Fruit fly (Drosophila melanogaster) whole organism, embryonic: ENCODE measurements around the gene PAPLA1.

Source experiments
- Abd-B ChIP-seq: fragments of 200-800 bp; sonication (Bioruptor generic); optimal IDR thresholded peaks from 2 replicates; lab custom pipeline; 2018; ENCODE audit warnings: missing biosample characterization, mild to moderate bottlenecking, missing genetic modification characterization, moderate library complexity
- B-H2 ChIP-seq: fragments of 200-800 bp; sonication (Bioruptor generic); optimal IDR thresholded peaks from 2 replicates; lab custom pipeline; 2018; ENCODE audit warnings: missing biosample characterization, mild to moderate bottlenecking, missing genetic modification characterization
- CG11085 ChIP-seq: fragments of 200-800 bp; sonication (Bioruptor generic); IDR thresholded peaks from 2 replicates; pipeline ENCODE4 v1.3.6; 2022; ENCODE audit warnings: missing biosample characterization, missing genetic modification characterization
- CG11093 ChIP-seq: fragments of 200-800 bp; sonication (Bioruptor generic); IDR thresholded peaks from 3 replicates; pipeline ENCODE4 v1.3.6; 2022; ENCODE audit warnings: missing biosample characterization, missing genetic modification characterization
- CG11696 ChIP-seq: fragments of 200-800 bp; sonication (Bioruptor generic); IDR thresholded peaks from 2 replicates; pipeline ENCODE4 v1.3.6; 2022; ENCODE audit warnings: missing biosample characterization, missing genetic modification characterization
- CG11723 ChIP-seq: fragments of 200-800 bp; sonication (Bioruptor generic); optimal IDR thresholded peaks from 2 replicates; lab custom pipeline; 2017; ENCODE audit warnings: missing biosample characterization, mild to moderate bottlenecking, missing genetic modification characterization
- CG12299 ChIP-seq: fragments of 200-800 bp; sonication (Bioruptor generic); optimal IDR thresholded peaks from 2 replicates; lab custom pipeline; 2018; ENCODE audit warnings: missing biosample characterization, mild to moderate bottlenecking, missing genetic modification characterization
- CG12769 ChIP-seq: fragments of 200-800 bp; sonication (Bioruptor generic); optimal IDR thresholded peaks from 2 replicates; lab custom pipeline; 2019; ENCODE audit warnings: missing biosample characterization, mild to moderate bottlenecking, missing genetic modification characterization, moderate library complexity
- CG13894 ChIP-seq: fragments of 200-800 bp; sonication (Bioruptor generic); optimal IDR thresholded peaks from 3 replicates; lab custom pipeline; 2018; ENCODE audit warnings: missing biosample characterization, mild to moderate bottlenecking, missing genetic modification characterization, moderate library complexity
- CG14050 ChIP-seq: fragments of 200-800 bp; sonication (Bioruptor generic); IDR thresholded peaks from 3 replicates; pipeline ENCODE4 v1.3.6; 2022; ENCODE audit warnings: missing biosample characterization, missing genetic modification characterization
- CG14965 ChIP-seq: fragments of 200-800 bp; sonication (Bioruptor generic); optimal IDR thresholded peaks from 2 replicates; lab custom pipeline; 2016; ENCODE audit warnings: missing biosample characterization, missing genetic modification characterization, borderline replicate concordance
- CG15073 ChIP-seq: fragments of 200-800 bp; sonication (Bioruptor generic); optimal IDR thresholded peaks from 2 replicates; lab custom pipeline; 2016; ENCODE audit warnings: missing biosample characterization, missing genetic modification characterization
- CG15601 ChIP-seq: fragments of 200-800 bp; sonication (Bioruptor generic); optimal IDR thresholded peaks from 3 replicates; lab custom pipeline; 2019; ENCODE audit warnings: missing biosample characterization, mild to moderate bottlenecking, missing genetic modification characterization, moderate library complexity
- CG17186 ChIP-seq: fragments of 200-800 bp; sonication (Bioruptor generic); optimal IDR thresholded peaks from 3 replicates; lab custom pipeline; 2017; ENCODE audit warnings: missing biosample characterization, missing genetic modification reagents, missing genetic modification characterization
- CG1832 ChIP-seq: fragments of 200-800 bp; sonication (Bioruptor generic); optimal IDR thresholded peaks from 2 replicates; lab custom pipeline; 2017; ENCODE audit warnings: missing biosample characterization, mild to moderate bottlenecking, missing genetic modification characterization, inconsistent platforms
- CG33213 ChIP-seq: fragments of 200-800 bp; sonication (Bioruptor generic); optimal IDR thresholded peaks from 3 replicates; lab custom pipeline; 2016; ENCODE audit warnings: missing biosample characterization, missing genetic modification characterization
- CG3726 ChIP-seq: fragments of 200-800 bp; sonication (Bioruptor generic); IDR thresholded peaks from 3 replicates; pipeline ENCODE4, ENCODE4 v1.3.6; 2022; ENCODE audit warnings: missing biosample characterization, missing genetic modification characterization
- CG3847 ChIP-seq: fragments of 200-800 bp; sonication (Bioruptor generic); IDR thresholded peaks from 2 replicates; pipeline ENCODE4 v1.3.6; 2022; ENCODE audit warnings: missing biosample characterization, missing genetic modification characterization
- CG3995 ChIP-seq: fragments of 200-800 bp; sonication (Bioruptor generic); optimal IDR thresholded peaks from 3 replicates; lab custom pipeline; 2016; ENCODE audit warnings: missing biosample characterization, missing genetic modification characterization
- CG4617 ChIP-seq: fragments of 200-800 bp; sonication (Bioruptor generic); optimal IDR thresholded peaks from 3 replicates; lab custom pipeline; 2016; ENCODE audit warnings: missing biosample characterization, missing genetic modification characterization, borderline replicate concordance
- CG5953 ChIP-seq: fragments of 200-800 bp; sonication (Bioruptor generic); IDR thresholded peaks from 2 replicates; pipeline ENCODE4 v1.3.6; 2022; ENCODE audit warnings: missing biosample characterization, missing genetic modification characterization
- CG6175 ChIP-seq: fragments of 200-800 bp; sonication (Bioruptor generic); IDR thresholded peaks from 3 replicates; pipeline ENCODE4 v1.3.6; 2022; ENCODE audit warnings: missing biosample characterization, missing genetic modification characterization
- CG6254 ChIP-seq: fragments of 200-800 bp; sonication (Bioruptor generic); optimal IDR thresholded peaks from 3 replicates; lab custom pipeline; 2017; ENCODE audit warnings: mild to moderate bottlenecking, missing biosample characterization, missing genetic modification reagents, missing genetic modification characterization
- CG7372 ChIP-seq: fragments of 200-800 bp; sonication (Bioruptor generic); IDR thresholded peaks from 2 replicates; pipeline ENCODE4 v1.3.6; 2022; ENCODE audit warnings: missing biosample characterization, missing genetic modification characterization
- CG7556 ChIP-seq: fragments of 200-800 bp; sonication (Bioruptor generic); optimal IDR thresholded peaks from 2 replicates; lab custom pipeline; 2017; ENCODE audit warnings: missing biosample characterization, mild to moderate bottlenecking, missing genetic modification characterization
- Dek ChIP-seq: fragments of 200-800 bp; sonication (Bioruptor generic); optimal IDR thresholded peaks from 3 replicates; lab custom pipeline; 2019; ENCODE audit warnings: missing biosample characterization, mild to moderate bottlenecking, missing genetic modification characterization, moderate library complexity
- ERR ChIP-seq: fragments of 200-800 bp; sonication (Bioruptor generic); optimal IDR thresholded peaks from 2 replicates; lab custom pipeline; 2016; ENCODE audit warnings: missing biosample characterization, missing genetic modification characterization
- Gug ChIP-seq: fragments of 200-800 bp; sonication (Bioruptor generic); IDR thresholded peaks from 4 replicates; pipeline ENCODE4 v1.3.6; 2022; ENCODE audit warnings: missing biosample characterization, missing genetic modification characterization
- HmgZ ChIP-seq: fragments of 200-800 bp; sonication (Bioruptor generic); optimal IDR thresholded peaks from 2 replicates; lab custom pipeline; 2018; ENCODE audit warnings: missing biosample characterization, mild to moderate bottlenecking, missing genetic modification characterization
- Lhr ChIP-seq: fragments of 200-800 bp; sonication (Bioruptor generic); optimal IDR thresholded peaks from 3 replicates; lab custom pipeline; 2017; ENCODE audit warnings: mild to moderate bottlenecking, missing biosample characterization, missing genetic modification reagents, missing genetic modification characterization
- MESR4 ChIP-seq: fragments of 200-800 bp; sonication (Bioruptor generic); optimal IDR thresholded peaks from 2 replicates; lab custom pipeline; 2018; ENCODE audit warnings: missing biosample characterization, mild to moderate bottlenecking, missing genetic modification characterization, moderate library complexity
- Nf-YB ChIP-seq: fragments of 200-800 bp; sonication (Bioruptor generic); optimal IDR thresholded peaks from 3 replicates; lab custom pipeline; 2019; ENCODE audit warnings: missing biosample characterization, mild to moderate bottlenecking, missing genetic modification characterization, moderate library complexity
- Rx ChIP-seq: fragments of 200-800 bp; sonication (Bioruptor generic); IDR thresholded peaks from 2 replicates; pipeline ENCODE4 v1.3.6; 2022; ENCODE audit warnings: missing biosample characterization, missing genetic modification characterization
- Six4 ChIP-seq: fragments of 200-800 bp; sonication (Bioruptor generic); optimal IDR thresholded peaks from 2 replicates; lab custom pipeline; 2016; ENCODE audit warnings: missing biosample characterization, missing genetic modification characterization
- Sox102F ChIP-seq: fragments of 200-800 bp; sonication (Bioruptor generic); optimal IDR thresholded peaks from 2 replicates; lab custom pipeline; 2018; ENCODE audit warnings: missing biosample characterization, mild to moderate bottlenecking, missing genetic modification characterization, moderate library complexity
- Trl ChIP-seq, 3 experiments: fragments of >200 bp in 2 of 3; fragments of 200-800 bp in 1 of 3; sonication (Bioruptor generic) in 1 of 3; optimal IDR thresholded peaks; 2 replicates in 1 of 3; 3 replicates in 2 of 3; lab custom pipeline; 2016 to 2017; ENCODE audit warnings: missing biosample characterization in 1 of 3, missing genetic modification characterization in 1 of 3
- ab ChIP-seq: fragments of 200-800 bp; sonication (Bioruptor generic); optimal IDR thresholded peaks from 2 replicates; lab custom pipeline; 2016; ENCODE audit warnings: missing biosample characterization, missing genetic modification characterization
- cato ChIP-seq: fragments of 200-800 bp; sonication (Bioruptor generic); optimal IDR thresholded peaks from 2 replicates; lab custom pipeline; 2016; ENCODE audit warnings: missing biosample characterization, missing genetic modification characterization, borderline replicate concordance
- crp ChIP-seq, 2 experiments: fragments of 200-800 bp; sonication (Bioruptor generic); optimal IDR thresholded peaks; 2 replicates in 1 of 2; 3 replicates in 1 of 2; lab custom pipeline; 2017; ENCODE audit warnings: missing biosample characterization in 2 of 2, missing genetic modification characterization in 2 of 2, mild to moderate bottlenecking in 1 of 2, moderate library complexity in 1 of 2
- dati ChIP-seq: fragments of 200-800 bp; sonication (Bioruptor generic); IDR thresholded peaks from 2 replicates; pipeline ENCODE4 v1.3.6; 2022; ENCODE audit warnings: missing biosample characterization, missing genetic modification characterization
- disco-r ChIP-seq: fragments of 200-800 bp; sonication (Bioruptor generic); optimal IDR thresholded peaks from 2 replicates; lab custom pipeline; 2016; ENCODE audit warnings: missing biosample characterization, missing genetic modification characterization
- dpn ChIP-seq, 2 experiments: fragments of 200-800 bp; sonication (Bioruptor generic); optimal IDR thresholded peaks; 3 replicates each; lab custom pipeline; 2016; ENCODE audit warnings: missing biosample characterization in 2 of 2, missing genetic modification characterization in 2 of 2
- ewg ChIP-seq: fragments of 200-800 bp; sonication (Bioruptor generic); optimal IDR thresholded peaks from 3 replicates; lab custom pipeline; 2017; ENCODE audit warnings: mild to moderate bottlenecking, missing biosample characterization, missing genetic modification reagents, missing genetic modification characterization
- fd102C ChIP-seq: fragments of 200-800 bp; sonication (Bioruptor generic); optimal IDR thresholded peaks from 2 replicates; lab custom pipeline; 2018; ENCODE audit warnings: missing biosample characterization, mild to moderate bottlenecking, missing genetic modification characterization, moderate library complexity
- fd3F ChIP-seq: fragments of 200-800 bp; sonication (Bioruptor generic); optimal IDR thresholded peaks from 2 replicates; lab custom pipeline; 2018; ENCODE audit warnings: missing biosample characterization, mild to moderate bottlenecking, missing genetic modification characterization, moderate library complexity
- jumu ChIP-seq: fragments of 200-800 bp; sonication (Bioruptor generic); optimal IDR thresholded peaks from 3 replicates; lab custom pipeline; 2016; ENCODE audit warnings: missing biosample characterization, missing genetic modification characterization
- repo ChIP-seq: fragments of 200-800 bp; sonication (Bioruptor generic); optimal IDR thresholded peaks from 2 replicates; lab custom pipeline; 2016; ENCODE audit warnings: missing biosample characterization, missing genetic modification characterization
- sim ChIP-seq: fragments of 200-800 bp; sonication (Bioruptor generic); IDR thresholded peaks from 2 replicates; pipeline ENCODE4 v1.3.6; 2022; ENCODE audit warnings: missing biosample characterization, missing genetic modification characterization
- tap ChIP-seq: fragments of 200-800 bp; optimal IDR thresholded peaks from 3 replicates; lab custom pipeline; 2019; ENCODE audit warnings: missing biosample characterization, mild to moderate bottlenecking, missing genetic modification characterization, moderate library complexity
- vfl ChIP-seq: fragments of 200-800 bp; sonication (Bioruptor generic); optimal IDR thresholded peaks from 2 replicates; lab custom pipeline; 2016; ENCODE audit warnings: missing biosample characterization, missing genetic modification characterization

PAPLA1 gene

dm6 chr2L:8156682-8157081 is 2.8 kb downstream of the PAPLA1 start (continued):
- TF ChIP-seq CG6175 = no peak
- no peak for TF ChIP-seq Nf-YB
- peak; percentile 23 for TF ChIP-seq CG17186
- TF ChIP-seq vfl (GFP tag; lab: Kevin White, UChicago) = peak; percentile 59
- no peak for TF ChIP-seq CG6254 (GFP tag; lab: Kevin White, UChicago)
- TF ChIP-seq Six4 = peak; percentile 70
- TF ChIP-seq jumu (GFP tag; lab: Kevin White, UChicago) = peak; percentile 82
- TF ChIP-seq CG7556 (GFP tag; lab: Kevin White, UChicago) = peak; percentile 61
- TF ChIP-seq ewg (GFP tag; lab: Kevin White, UChicago) = peak; percentile 99
- TF ChIP-seq CG15601 (tag; lab: Kevin White, UChicago) = no peak
- TF ChIP-seq CG5953 (GFP tag; lab: Robert Waterston, UW) = no peak
- TF ChIP-seq repo (GFP tag; lab: Kevin White, UChicago) = peak; percentile 77
- TF ChIP-seq CG4617 (GFP tag; lab: Kevin White, UChicago) = peak; percentile 80
- no peak for TF ChIP-seq ERR
- peak; percentile 40 for TF ChIP-seq CG3995
- TF ChIP-seq Abd-B (GFP tag; lab: Kevin White, UChicago) = peak; percentile 70
- peak; percentile 37 for TF ChIP-seq MESR4 (GFP tag; lab: Kevin White, UChicago)
- TF ChIP-seq dpn (GFP tag; optimal IDR thresholded peaks at IDR 0.05; lab: Kevin White, UChicago) = peak; percentile 71 to 76
- TF ChIP-seq Rx (GFP tag; lab: Robert Waterston, UW) = peak; percentile 43; the same call in 1 of the 2 replicates
- peak; percentile 75 for TF ChIP-seq CG12769 (tag; lab: Kevin White, UChicago)
- no peak for TF ChIP-seq cato
- peak; percentile 21 for TF ChIP-seq Dek
- peak; percentile 69 for TF ChIP-seq Sox102F (GFP tag; lab: Kevin White, UChicago)
- TF ChIP-seq ab (GFP tag; lab: Kevin White, UChicago) = peak; percentile 50
- peak; percentile 69 for TF ChIP-seq CG3847 (GFP tag; lab: Robert Waterston, UW)
- peak; percentile 40 for TF ChIP-seq fd3F (GFP tag; lab: Kevin White, UChicago)
- TF ChIP-seq CG12299 (tag; lab: Kevin White, UChicago) = peak; percentile 60
- peak; percentile 74 for TF ChIP-seq CG33213 (GFP tag; lab: Kevin White, UChicago)
- TF ChIP-seq CG11696 (GFP tag; lab: Robert Waterston, UW) = no peak
- peak; percentile 36 for TF ChIP-seq CG11723 (GFP tag; lab: Kevin White, UChicago)
- TF ChIP-seq CG13894 (tag; lab: Kevin White, UChicago) = peak; percentile 71
- peak; percentile 53; the same call in 2 of the 3 replicates for TF ChIP-seq CG11093 (GFP tag; lab: Robert Waterston, UW)
- peak; percentile 80 for TF ChIP-seq B-H2 (GFP tag; lab: Kevin White, UChicago)
- TF ChIP-seq CG15073 = no peak
- peak; percentile 67 for TF ChIP-seq CG7372 (GFP tag; lab: Robert Waterston, UW)
- TF ChIP-seq dati (GFP tag; lab: Robert Waterston, UW) = no peak
- no peak for TF ChIP-seq CG1832 (GFP tag; lab: Kevin White, UChicago)
- peak; percentile 65 for TF ChIP-seq CG14050 (GFP tag; lab: Robert Waterston, UW)
- peak; percentile 3 for TF ChIP-seq fd102C (GFP tag; lab: Kevin White, UChicago)
- peak; percentile 4 for TF ChIP-seq CG14965
- no peak for TF ChIP-seq CG3726 (GFP tag; lab: Robert Waterston, UW)
- no peak for TF ChIP-seq disco-r (GFP tag; lab: Kevin White, UChicago)
- TF ChIP-seq Lhr (GFP tag; lab: Kevin White, UChicago) = peak; percentile 19
- TF ChIP-seq HmgZ (tag; lab: Kevin White, UChicago) = peak; percentile 80
- TF ChIP-seq CG11085 = peak; percentile 58; the same call in 1 of the 2 replicates
- TF ChIP-seq Trl (optimal IDR thresholded peaks at IDR 0.05; lab: Kevin White, UChicago) = no peak
- peak; percentile 77 for TF ChIP-seq Trl (GFP tag; optimal IDR thresholded peaks at IDR 0.05; lab: Kevin White, UChicago)
- TF ChIP-seq tap (tag; lab: Kevin White, UChicago) = peak; percentile 56
- peak; percentile 34; the same call in 1 of the 4 replicates for TF ChIP-seq Gug (GFP tag; lab: Robert Waterston, UW)
- no peak for TF ChIP-seq sim (GFP tag; lab: Robert Waterston, UW)
- TF ChIP-seq crp (GFP tag; optimal IDR thresholded peaks at IDR 0.05; lab: Kevin White, UChicago) = peak; percentile 92 to 99
